Fruit fly (Drosophila melanogaster): ENCODE data around the gene CG32276.

dm6 chr3L:3186364-3186763 lies 12.5 kb downstream of the CG32276 start, which contains the start of gene CG32284:
- TF ChIP-seq h (optimal IDR thresholded peaks at IDR 0.05) (no peak), psq (optimal IDR thresholded peaks at IDR 0.05) (no peak), Myc (optimal IDR thresholded peaks at IDR 0.05) (no peak), insv (optimal IDR thresholded peaks at IDR 0.05) (no peak), Sin3A (optimal IDR thresholded peaks at IDR 0.05) (no peak)
